Worm (Caenorhabditis elegans) whole organism, midembryonic: ENCODE data around the gene Y54E2A.7.

Experiments used
- T22C8.4 ChIP-seq: fragments of 200-800 bp; sonication (Bioruptor generic); IDR thresholded peaks from 2 replicates; pipeline ENCODE4 v1.3.6; 2022; ENCODE audit warnings: missing genetic modification characterization, missing compliant biosample characterization
- cog-1 ChIP-seq: sonication (generic microtip); optimal IDR thresholded peaks from 2 replicates; lab custom pipeline; 2016; ENCODE audit warnings: missing genetic modification characterization, missing compliant biosample characterization
- flt-1 ChIP-seq: fragments of 200-800 bp; sonication (Bioruptor generic); IDR thresholded peaks from 2 replicates; pipeline ENCODE4 v1.3.6; 2022; ENCODE audit warnings: missing genetic modification characterization, missing compliant biosample characterization
- klf-2 ChIP-seq: fragments of 200-800 bp; sonication (Bioruptor generic); conservative IDR thresholded peaks from 2 replicates; pipeline ENCODE4 v1.3.6; 2022; ENCODE audit warnings: missing genetic modification reagents, missing genetic modification characterization, missing compliant biosample characterization
- med-1 ChIP-seq: sonication (generic microtip); optimal IDR thresholded peaks from 2 replicates; lab custom pipeline; 2017; ENCODE audit warnings: missing genetic modification characterization, mild to moderate bottlenecking, missing compliant biosample characterization, antibody characterized with exemption, missing genetic modification reagents; ENCODE audit not compliant: insufficient read depth
- ref-1 ChIP-seq: fragments of 200-800 bp; sonication (Bioruptor generic); conservative IDR thresholded peaks from 2 replicates; pipeline ENCODE4 v1.3.6; 2022; ENCODE audit warnings: missing genetic modification reagents, missing genetic modification characterization, missing compliant biosample characterization
- tab-1 ChIP-seq: fragments of 200-800 bp; sonication (Bioruptor generic); IDR thresholded peaks from 2 replicates; pipeline ENCODE4 v1.3.6; 2022; ENCODE audit warnings: missing genetic modification characterization, missing compliant biosample characterization
- ztf-23 ChIP-seq: fragments of 200-800 bp; sonication (Bioruptor generic); IDR thresholded peaks from 2 replicates; pipeline ENCODE4 v1.3.6; 2022; ENCODE audit warnings: missing genetic modification reagents, missing genetic modification characterization, missing compliant biosample characterization
- ztf-29 ChIP-seq: fragments of 200-800 bp; sonication (Bioruptor generic); IDR thresholded peaks from 2 replicates; pipeline ENCODE4 v1.3.6; 2022; ENCODE audit warnings: missing genetic modification reagents, missing genetic modification characterization, missing compliant biosample characterization

DNA sequence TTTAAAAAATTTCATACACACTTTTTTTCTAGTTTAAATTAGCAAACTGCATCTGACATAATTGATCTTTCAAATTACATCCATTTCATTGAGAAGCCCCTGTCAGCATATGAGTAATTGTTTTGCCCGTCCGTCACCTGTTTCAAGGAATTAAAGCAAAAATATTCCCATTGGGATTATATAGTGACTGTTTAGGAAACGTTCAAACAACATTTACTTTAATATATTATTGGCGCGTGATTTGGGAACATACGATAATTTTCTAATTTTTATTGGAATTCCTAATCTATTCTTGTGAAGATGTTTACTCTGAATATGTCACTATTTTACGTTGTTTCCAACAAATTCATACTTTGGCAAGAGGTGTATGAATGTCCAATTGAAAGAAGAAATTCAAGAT, 32.9 kb upstream of the Y54E2A.7 start, which contains the start of gene srt-11:
- TF ChIP-seq ztf-23 (GFP tag; lab: Robert Waterston, UW) (no peak), ref-1 (GFP tag; lab: Robert Waterston, UW) (no peak), ztf-29 (no peak), flt-1 (GFP tag; lab: Robert Waterston, UW) (no peak), klf-2 (GFP tag; lab: Robert Waterston, UW) (no peak), med-1 (GFP tag; lab: Kevin White, UChicago) (no peak), T22C8.4 (GFP tag; lab: Robert Waterston, UW) (no peak), cog-1 (tag; lab: Kevin White, UChicago) (no peak), tab-1 (GFP tag; lab: Robert Waterston, UW) (no peak)
